Fruit fly (Drosophila melanogaster) whole organism, wandering third instar larva: ENCODE results near the gene Dpy-30L1.

Experiments
- Abd-B ChIP-seq: fragments of >200 bp; optimal IDR thresholded peaks from 2 replicates; lab custom pipeline; 2017; ENCODE audit warnings: missing biosample characterization, missing genetic modification characterization
- CG32264 ChIP-seq: fragments of 200-800 bp; sonication (Bioruptor generic); optimal IDR thresholded peaks from 2 replicates; lab custom pipeline; 2016; ENCODE audit warnings: missing biosample characterization, missing genetic modification characterization
- CG9705 ChIP-seq: fragments of 200-800 bp; sonication (Bioruptor generic); optimal IDR thresholded peaks from 2 replicates; lab custom pipeline; 2018; ENCODE audit warnings: missing biosample characterization, mild to moderate bottlenecking, missing genetic modification characterization
- CrebA ChIP-seq: fragments of 200-800 bp; sonication (Bioruptor generic); optimal IDR thresholded peaks from 2 replicates; lab custom pipeline; 2016; ENCODE audit warnings: missing biosample characterization, mild to moderate bottlenecking, missing genetic modification characterization, borderline replicate concordance
- Dfd ChIP-seq: fragments of >200 bp; optimal IDR thresholded peaks from 2 replicates; lab custom pipeline; 2017; ENCODE audit warnings: missing biosample characterization, missing genetic modification characterization
- Dif ChIP-seq: fragments of 200-275, 200-300 bp; sonication (Bioruptor generic); optimal IDR thresholded peaks from 2 replicates; lab custom pipeline; 2018; ENCODE audit warnings: missing biosample characterization, missing genetic modification characterization; ENCODE audit not compliant: partially characterized antibody
- GATAd ChIP-seq: sonication (Bioruptor generic); optimal IDR thresholded peaks from 2 replicates; lab custom pipeline; 2016; ENCODE audit warnings: missing biosample characterization, missing genetic modification characterization
- HLH106 ChIP-seq: fragments of 200-800 bp; optimal IDR thresholded peaks from 3 replicates; lab custom pipeline; 2019; ENCODE audit warnings: missing biosample characterization, mild to moderate bottlenecking, missing genetic modification characterization, moderate library complexity
- Hnf4 ChIP-seq: fragments of 200-800 bp; sonication (Bioruptor generic); optimal IDR thresholded peaks from 2 replicates; lab custom pipeline; 2016; ENCODE audit warnings: missing biosample characterization, mild to moderate bottlenecking, missing genetic modification characterization
- Hr78 ChIP-seq: fragments of >200 bp; optimal IDR thresholded peaks from 2 replicates; lab custom pipeline; 2017; ENCODE audit warnings: missing biosample characterization, missing genetic modification characterization
- Hr83 ChIP-seq: fragments of 200-300 bp; sonication (Bioruptor generic); optimal IDR thresholded peaks from 2 replicates; lab custom pipeline; 2016; ENCODE audit warnings: missing biosample characterization, mild to moderate bottlenecking, missing genetic modification characterization, moderate library complexity; ENCODE audit not compliant: poor library complexity, severe bottlenecking
- Jra ChIP-seq: sonication (Bioruptor generic); optimal IDR thresholded peaks from 2 replicates; lab custom pipeline; 2016; ENCODE audit warnings: missing biosample characterization, missing genetic modification characterization
- Myc ChIP-seq: fragments of >200 bp; optimal IDR thresholded peaks from 2 replicates; lab custom pipeline; 2017
- OdsH ChIP-seq: fragments of 200-800 bp; sonication (Bioruptor generic); optimal IDR thresholded peaks from 2 replicates; lab custom pipeline; 2016; ENCODE audit warnings: missing biosample characterization, mild to moderate bottlenecking, missing genetic modification characterization
- Rel ChIP-seq, 2 experiments: fragments of 200-800 bp; sonication (Bioruptor generic) in 1 of 2; optimal IDR thresholded peaks; 2 replicates in 1 of 2; 3 replicates in 1 of 2; lab custom pipeline; 2016 to 2019; ENCODE audit warnings: mild to moderate bottlenecking in 2 of 2, missing biosample characterization in 2 of 2, missing genetic modification characterization in 2 of 2, moderate library complexity in 1 of 2
- Sp1 ChIP-seq: fragments of 200-800 bp; sonication (Bioruptor generic); optimal IDR thresholded peaks from 3 replicates; lab custom pipeline; 2019; ENCODE audit warnings: missing biosample characterization, mild to moderate bottlenecking, missing genetic modification characterization, moderate library complexity
- Vsx2 ChIP-seq: fragments of 200-300, 225-300 bp; sonication (Bioruptor generic); optimal IDR thresholded peaks from 2 replicates; lab custom pipeline; 2018; ENCODE audit warnings: missing biosample characterization, missing genetic modification characterization; ENCODE audit not compliant: partially characterized antibody
- br ChIP-seq: fragments of 200-800 bp; sonication (Bioruptor generic); optimal IDR thresholded peaks from 2 replicates; lab custom pipeline; 2016; ENCODE audit warnings: missing biosample characterization, missing genetic modification characterization
- brk ChIP-seq: fragments of 200-800 bp; sonication (Bioruptor generic); optimal IDR thresholded peaks from 2 replicates; lab custom pipeline; 2016; ENCODE audit warnings: missing biosample characterization, mild to moderate bottlenecking, missing genetic modification characterization
- dl ChIP-seq, 2 experiments: fragments of 175-275, 200-275 bp in 1 of 2; fragments of 200-275 bp in 1 of 2; sonication (Bioruptor generic); optimal IDR thresholded peaks; lab custom pipeline; 2018; ENCODE audit warnings: mild to moderate bottlenecking in 2 of 2, missing biosample characterization in 2 of 2, missing genetic modification characterization in 2 of 2, moderate library complexity in 2 of 2; ENCODE audit not compliant: partially characterized antibody in 2 of 2, insufficient read depth in 1 of 2
- dmrt93B ChIP-seq: fragments of 200-800 bp; sonication (Bioruptor generic); optimal IDR thresholded peaks from 2 replicates; lab custom pipeline; 2018; ENCODE audit warnings: missing biosample characterization, mild to moderate bottlenecking, missing genetic modification characterization
- ey ChIP-seq: fragments of 200-800 bp; sonication (Bioruptor generic); optimal IDR thresholded peaks from 2 replicates; lab custom pipeline; 2016; ENCODE audit warnings: missing biosample characterization, missing genetic modification characterization
- foxo ChIP-seq, 2 experiments: fragments of 200-800 bp; sonication (Bioruptor generic); optimal IDR thresholded peaks; 2 replicates in 1 of 2; 3 replicates in 1 of 2; lab custom pipeline; 2016 to 2017; ENCODE audit warnings: missing biosample characterization in 2 of 2, missing genetic modification characterization in 2 of 2
- fru ChIP-seq: fragments of 200-800 bp; sonication (Bioruptor generic); optimal IDR thresholded peaks from 3 replicates; lab custom pipeline; 2016; ENCODE audit warnings: missing biosample characterization, mild to moderate bottlenecking, missing genetic modification characterization
- h ChIP-seq: fragments of 200-800 bp; sonication (Bioruptor generic); optimal IDR thresholded peaks from 3 replicates; lab custom pipeline; 2016; ENCODE audit warnings: missing biosample characterization, mild to moderate bottlenecking, missing genetic modification characterization
- jim ChIP-seq: fragments of 175-275, 200-325 bp; sonication (Bioruptor generic); optimal IDR thresholded peaks from 2 replicates; lab custom pipeline; 2016; ENCODE audit warnings: missing biosample characterization, mild to moderate bottlenecking, missing genetic modification characterization
- psq ChIP-seq: fragments of 200-800 bp; sonication (Bioruptor generic); optimal IDR thresholded peaks from 3 replicates; lab custom pipeline; 2017; ENCODE audit warnings: missing biosample characterization, mild to moderate bottlenecking, missing genetic modification characterization, moderate library complexity
- rgr ChIP-seq: fragments of 200-800 bp; sonication (Bioruptor generic); optimal IDR thresholded peaks from 3 replicates; lab custom pipeline; 2016; ENCODE audit warnings: missing biosample characterization, mild to moderate bottlenecking, missing genetic modification characterization
- sage ChIP-seq: fragments of 200-800 bp; sonication (Bioruptor generic); optimal IDR thresholded peaks from 2 replicates; lab custom pipeline; 2016; ENCODE audit warnings: missing biosample characterization, mild to moderate bottlenecking, missing genetic modification characterization
- sv ChIP-seq: fragments of 200-800 bp; sonication (Bioruptor generic); optimal IDR thresholded peaks from 3 replicates; lab custom pipeline; 2016; ENCODE audit warnings: missing biosample characterization, missing genetic modification characterization
- tai ChIP-seq: sonication (Bioruptor generic); optimal IDR thresholded peaks from 2 replicates; lab custom pipeline; 2016; ENCODE audit warnings: missing biosample characterization, missing genetic modification characterization
- usp ChIP-seq: fragments of >200 bp; optimal IDR thresholded peaks from 2 replicates; lab custom pipeline; 2017; ENCODE audit warnings: missing biosample characterization, missing genetic modification characterization
- woc ChIP-seq: sonication (Bioruptor generic); optimal IDR thresholded peaks from 2 replicates; lab custom pipeline; 2016; ENCODE audit warnings: missing biosample characterization, mild to moderate bottlenecking, missing genetic modification characterization

Gene Dpy-30L1

dm6 chr2L:10697992-10698391, 34.5 kb upstream of the Dpy-30L1 start, which contains the start of gene CG7300:
TSS of gene CG7300 (minus strand) at chr2L:10698043.
- TF ChIP-seq Vsx2 (GFP tag; lab: Kevin White, UChicago) (no peak), h (GFP tag; lab: Kevin White, UChicago) (peak; percentile 13), sv (GFP tag; lab: Kevin White, UChicago) (peak; percentile 8)

DNA sequence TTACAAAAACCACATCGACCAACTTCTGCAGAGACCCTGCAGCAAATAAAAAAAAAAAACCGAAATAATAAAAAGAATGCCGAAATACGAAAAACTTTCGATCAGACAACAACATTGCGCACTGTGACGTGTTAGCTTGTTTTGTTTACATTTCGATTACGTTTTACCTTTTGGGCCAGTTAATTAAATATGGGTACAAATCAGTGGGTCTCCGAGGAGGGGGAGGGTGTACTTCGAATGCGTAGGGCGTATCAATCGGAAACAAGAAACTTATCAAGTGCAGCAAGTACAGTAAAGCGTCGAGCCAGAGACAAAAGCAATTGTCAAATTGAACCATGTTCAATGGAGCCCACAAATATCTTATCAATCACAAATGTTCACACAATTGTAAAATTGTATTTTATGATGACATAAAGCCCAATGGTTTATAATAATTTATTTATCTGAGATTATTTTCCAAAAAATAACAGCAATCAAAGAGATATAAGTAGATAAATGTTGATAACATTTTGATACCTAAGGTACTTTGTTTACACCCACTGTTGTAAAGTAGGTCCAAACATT, 30.9 kb upstream of the Dpy-30L1 start, which contains the start of gene Lip1:
Gene Lip1 (minus strand): TSS at position 46 of the 564 bp plus-strand sequence.
- TF ChIP-seq tai (GFP tag; lab: Kevin White, UChicago), result no peak
- no peak for TF ChIP-seq rgr (GFP tag; lab: Kevin White, UChicago)
- no peak for TF ChIP-seq CG9705
- TF ChIP-seq jim (GFP tag; lab: Kevin White, UChicago), result no peak
- TF ChIP-seq sage, result no peak
- no peak for TF ChIP-seq h (GFP tag; lab: Kevin White, UChicago)
- TF ChIP-seq, all 38 proteins: peak for 0

DNA sequence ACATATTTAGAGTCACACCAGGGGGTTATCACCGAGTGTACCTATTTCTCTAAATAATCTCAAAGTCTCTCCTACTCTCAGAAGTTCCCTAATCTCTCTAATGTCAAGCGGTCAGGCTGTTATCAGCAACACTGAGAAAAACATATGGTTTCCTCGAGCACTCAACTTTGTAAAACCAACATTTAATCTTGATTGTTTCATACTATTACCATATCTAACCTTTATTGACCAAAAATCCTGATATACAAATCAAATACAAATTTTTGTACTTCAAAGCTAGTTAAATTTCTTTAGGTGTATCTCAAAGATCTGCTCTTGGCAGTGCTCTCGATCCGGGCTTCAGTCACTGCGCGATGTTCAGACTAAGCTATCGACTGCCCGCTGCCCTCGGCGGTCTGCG, 29.2 kb upstream of the Dpy-30L1 start, which contains the start of gene CG6415:
Gene CG6415 (plus strand): TSS at position 341 of the 400 bp plus-strand sequence.
- TF ChIP-seq Dfd (no peak), ey (GFP tag; lab: Kevin White, UChicago) (peak; percentile 85), Hr78 (no peak), CG32264 (GFP tag; lab: Kevin White, UChicago) (peak; percentile 38), psq (peak; percentile 55), HLH106 (tag; lab: Kevin White, UChicago) (peak; percentile 82), Sp1 (GFP tag; lab: Kevin White, UChicago) (peak; percentile 67), Myc (lab: Kevin White, UChicago) (no peak), Jra (GFP tag; lab: Kevin White, UChicago) (peak; percentile 39), br (peak; percentile 81), Dif (GFP tag; lab: Kevin White, UChicago) (no peak), OdsH (peak; percentile 84), Hnf4 (peak; percentile 76), woc (GFP tag; lab: Kevin White, UChicago) (peak; percentile 35), GATAd (GFP tag; lab: Kevin White, UChicago) (no peak), brk (GFP tag; lab: Kevin White, UChicago) (peak; percentile 47), h (GFP tag; lab: Kevin White, UChicago) (peak; percentile 92), sv (GFP tag; lab: Kevin White, UChicago) (peak; percentile 52), dmrt93B (GFP tag; lab: Kevin White, UChicago) (peak; percentile 56), sage (no peak), dl (GFP tag; optimal IDR thresholded peaks at IDR 0.05; lab: Kevin White, UChicago; ENCODE audit: insufficient read depth in 1 of 2, partially characterized antibody in 2 of 2) (no peak), foxo (GFP tag; optimal IDR thresholded peaks at IDR 0.05; lab: Kevin White, UChicago) (peak; percentile 9 to 81), Rel (GFP tag; optimal IDR thresholded peaks at IDR 0.05; lab: Kevin White, UChicago) (no peak), Rel (tag; optimal IDR thresholded peaks at IDR 0.05; lab: Kevin White, UChicago) (peak; percentile 40), rgr (GFP tag; lab: Kevin White, UChicago) (peak; percentile 86), Vsx2 (GFP tag; lab: Kevin White, UChicago) (no peak), fru (GFP tag; lab: Kevin White, UChicago) (peak; percentile 86), jim (GFP tag; lab: Kevin White, UChicago) (no peak)

dm6 chr2L:10704425-10704824, 28.0 kb upstream of the Dpy-30L1 start:
- no peak for TF ChIP-seq ey (GFP tag; lab: Kevin White, UChicago)
- no peak for TF ChIP-seq HLH106 (tag; lab: Kevin White, UChicago)
- no peak for TF ChIP-seq CrebA
- no peak for TF ChIP-seq Vsx2 (GFP tag; lab: Kevin White, UChicago)
- TF ChIP-seq usp (GFP tag; lab: Kevin White, UChicago), result no peak
- TF ChIP-seq GATAd (GFP tag; lab: Kevin White, UChicago), result no peak
- TF ChIP-seq Abd-B (GFP tag; lab: Kevin White, UChicago), result no peak
- TF ChIP-seq jim (GFP tag; lab: Kevin White, UChicago), result no peak
- TF ChIP-seq psq, result no peak
- TF ChIP-seq Hr83 (GFP tag; lab: Kevin White, UChicago), result no peak
- TF ChIP-seq h (GFP tag; lab: Kevin White, UChicago), result no peak
